Worm (Caenorhabditis elegans) whole organism, early embryonic: Measurements from ENCODE around the gene BE0003N10.6.

ENCODE experiments used
- ceh-13 ChIP-seq: fragments of 200-800 bp; sonication (Bioruptor generic); optimal IDR thresholded peaks from 2 replicates; lab custom pipeline; 2018; ENCODE audit warnings: mild to moderate bottlenecking, missing genetic modification characterization, missing compliant biosample characterization
- tra-4 ChIP-seq: sonication (generic microtip); optimal IDR thresholded peaks from 2 replicates; lab custom pipeline; 2017; ENCODE audit warnings: missing genetic modification characterization, missing compliant biosample characterization

DNA sequence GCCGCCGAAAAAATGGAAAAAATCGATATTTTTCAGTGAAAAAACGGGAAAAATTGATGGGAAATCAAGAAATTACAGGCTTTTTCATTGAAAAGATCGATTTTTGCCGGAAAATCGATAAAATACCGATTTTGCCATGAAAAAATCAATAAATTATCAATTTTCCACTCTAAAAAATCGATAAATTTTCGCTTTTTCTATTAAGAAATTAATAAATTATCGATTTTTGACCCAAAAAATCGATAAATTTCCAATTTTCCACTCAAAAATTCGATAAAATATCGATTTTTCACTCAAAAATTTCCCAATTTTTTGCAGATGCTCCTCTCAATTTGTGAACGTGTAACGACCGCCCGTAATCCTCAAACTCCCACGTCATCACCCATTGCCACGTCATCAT lies 34.5 kb upstream of the BE0003N10.6 start:
- TF ChIP-seq ceh-13 (GFP tag; lab: Kevin White, UChicago) (no peak), tra-4 (tag; lab: Kevin White, UChicago) (no peak)
